Worm (Caenorhabditis elegans): Measurements from ENCODE around the gene C25E10.4.
A peak's percentile ranks its signal among the peaks of the same experiment; 100 is the strongest.

The C25E10.4 gene

DNA sequence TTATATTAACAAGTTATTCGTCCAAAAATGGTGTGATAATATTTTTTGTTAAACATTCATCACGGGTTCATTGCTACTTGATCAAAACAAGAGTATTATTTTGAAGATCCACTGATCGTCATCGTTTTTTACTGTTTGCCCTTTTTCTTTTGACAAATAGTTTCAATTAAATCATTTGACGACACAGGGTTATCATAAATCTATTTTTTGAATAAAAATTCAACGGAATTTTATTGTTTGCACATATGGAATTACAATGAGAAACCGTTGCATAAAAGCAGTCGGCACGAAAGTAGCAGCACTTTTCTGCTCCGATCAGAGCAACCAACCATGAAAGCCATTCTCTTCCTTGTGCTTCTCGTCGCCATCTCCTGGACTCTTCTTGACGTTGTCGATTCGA lies 34.3 kb downstream of the C25E10.4 start, which contains the start of gene fip-2:
Gene fip-2, plus strand, starts transcription at position 301 of the 400 bp plus-strand sequence.
- TF ChIP-seq ets-5 (GFP tag; IDR thresholded peaks at IDR 0.05) (no peak), fkh-10 (GFP tag; optimal IDR thresholded peaks at IDR 0.05) (no peak)

DNA sequence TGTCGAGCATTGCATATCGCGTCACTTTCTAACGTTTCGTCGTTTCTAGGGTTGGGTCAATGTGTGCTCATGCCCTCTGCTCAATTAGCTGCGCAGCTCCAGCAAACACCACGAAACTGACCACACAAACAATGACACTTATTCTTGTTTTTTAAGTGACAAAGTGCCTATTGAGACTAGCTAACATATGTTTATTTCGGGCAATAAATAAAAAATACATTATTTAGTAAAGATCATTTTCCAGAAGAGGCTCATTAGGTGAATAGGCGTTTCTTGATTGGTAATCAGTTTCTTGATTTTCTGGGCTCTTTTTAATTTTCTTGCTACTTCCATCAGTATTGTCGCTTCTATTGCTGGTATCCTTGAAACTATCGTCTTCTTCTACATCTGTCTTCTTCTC lies 36.3 kb downstream of the C25E10.4 start, which contains the start of gene T27E4.5:
Gene T27E4.5, minus strand, starts transcription at position 101 of the 400 bp plus-strand sequence.
- TF ChIP-seq zag-1 (tag; optimal IDR thresholded peaks at IDR 0.05) (no peak), dsc-1 (tag; optimal IDR thresholded peaks at IDR 0.05) (no peak), hlh-4 (tag; optimal IDR thresholded peaks at IDR 0.05) (no peak), swsn-7 (tag; optimal IDR thresholded peaks at IDR 0.05) (no peak), mab-9 (GFP tag; IDR thresholded peaks at IDR 0.05) (no peak), jun-1 (tag; optimal IDR thresholded peaks at IDR 0.05) (no peak)

DNA sequence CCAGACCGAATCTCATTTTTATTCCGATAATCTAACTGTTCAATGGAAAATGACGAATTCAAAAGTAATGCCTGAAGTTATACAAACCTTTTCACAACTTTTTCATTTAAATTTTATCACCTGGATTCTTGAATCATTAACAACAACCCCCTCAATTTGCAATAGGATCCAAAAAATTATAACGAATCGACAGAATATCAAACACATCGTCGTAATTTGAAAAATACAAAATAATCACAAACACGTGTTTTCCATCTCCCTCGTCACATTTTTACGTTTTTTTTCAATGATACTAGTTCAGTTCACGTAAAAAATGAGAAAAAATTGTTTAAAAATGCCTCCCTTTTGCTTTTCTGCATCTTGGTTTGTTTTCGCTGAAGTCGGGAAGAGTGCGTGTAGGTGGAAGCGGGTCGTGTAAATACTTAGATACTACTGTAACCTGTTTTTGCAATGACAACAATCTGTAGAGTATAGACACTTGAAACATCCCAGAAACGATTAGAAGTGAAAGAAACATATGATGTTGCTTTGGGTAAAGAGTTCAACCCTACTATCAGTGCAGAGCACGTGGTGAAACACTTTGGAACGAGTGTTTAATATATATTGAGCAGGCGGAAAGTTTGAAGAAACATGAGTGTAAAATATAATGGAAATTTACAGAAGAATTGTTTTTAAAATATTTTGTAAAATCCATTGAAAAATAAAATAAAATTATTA lies 40.1 kb downstream of the C25E10.4 start, which contains the start of gene oac-50:
Gene oac-50, minus strand, starts transcription at position 219 of the 717 bp plus-strand sequence.
- TF ChIP-seq mdl-1 (tag; optimal IDR thresholded peaks at IDR 0.05) (peak in 1 of 2 experiments; percentile 22), rnt-1 (tag; optimal IDR thresholded peaks at IDR 0.05) (no peak), lsy-2 (tag; optimal IDR thresholded peaks at IDR 0.05) (peak in 1 of 2 experiments; percentile 24), unc-130 (tag; optimal IDR thresholded peaks at IDR 0.05) (no peak), nhr-28 (tag; optimal IDR thresholded peaks at IDR 0.05) (no peak), lin-35 (GFP tag; optimal IDR thresholded peaks at IDR 0.05) (peak in 1 of 2 experiments; percentile 12), tbx-2 (tag; optimal IDR thresholded peaks at IDR 0.05) (peak; percentile 14), ces-1 (GFP tag; optimal IDR thresholded peaks at IDR 0.05) (no peak)

DNA sequence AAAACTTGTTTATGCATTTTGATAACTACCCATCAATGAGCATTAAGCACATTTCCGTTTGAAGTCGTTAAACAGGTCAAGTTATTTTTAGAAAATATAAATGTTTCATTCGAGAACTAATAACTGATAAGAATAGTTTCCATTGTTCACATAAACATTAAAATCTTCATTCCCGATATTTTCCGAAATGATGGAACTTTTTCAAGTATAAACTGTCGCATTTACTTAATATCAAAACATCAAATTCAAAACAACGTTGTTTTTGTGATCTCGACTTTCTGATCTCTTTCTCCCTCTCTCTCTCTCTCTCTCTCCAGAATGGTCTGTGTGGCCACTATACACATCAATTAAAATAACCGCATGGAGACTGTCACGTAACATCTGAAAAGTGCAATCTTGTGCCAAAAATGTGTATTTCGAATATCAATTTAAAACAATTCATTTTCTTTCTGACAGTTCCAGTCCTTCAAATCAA lies 41.0 kb downstream of the C25E10.4 start:
- TF ChIP-seq tlp-1 (tag; optimal IDR thresholded peaks at IDR 0.05), result no peak
- TF ChIP-seq nhr-19 (GFP tag; conservative IDR thresholded peaks at IDR 0.05), result peak; percentile 21
- no peak for TF ChIP-seq rnt-1 (tag; optimal IDR thresholded peaks at IDR 0.05)
- peak in 1 of 2 experiments; percentile 28 for TF ChIP-seq lin-35 (GFP tag; optimal IDR thresholded peaks at IDR 0.05)
- no peak for TF ChIP-seq pax-3 (tag; optimal IDR thresholded peaks at IDR 0.05)
- no peak for TF ChIP-seq sox-4 (tag; optimal IDR thresholded peaks at IDR 0.05)
- TF ChIP-seq elt-3 (tag; optimal IDR thresholded peaks at IDR 0.05), result peak in 1 of 6 experiments; percentile 25
- no peak for TF ChIP-seq hlh-4 (tag; optimal IDR thresholded peaks at IDR 0.05)
- no peak for TF ChIP-seq ceh-8 (GFP tag; optimal IDR thresholded peaks at IDR 0.05)
- TF ChIP-seq nhr-20 (tag; optimal IDR thresholded peaks at IDR 0.05), result peak; percentile 43
- TF ChIP-seq sup-37 (GFP tag; optimal IDR thresholded peaks at IDR 0.05), result no peak
- no peak for TF ChIP-seq lir-3 (tag; optimal IDR thresholded peaks at IDR 0.05; ENCODE audit: poor library complexity)
- no peak for TF ChIP-seq nhr-76 (tag; optimal IDR thresholded peaks at IDR 0.05)
- TF ChIP-seq C04F5.9 (tag; optimal IDR thresholded peaks at IDR 0.05), result no peak
- TF ChIP-seq nhr-84 (tag; optimal IDR thresholded peaks at IDR 0.05), result no peak
- no peak for TF ChIP-seq ceh-82 (tag; optimal IDR thresholded peaks at IDR 0.05)
- TF ChIP-seq nhr-11 (tag; optimal IDR thresholded peaks at IDR 0.05), result no peak
- no peak for TF ChIP-seq skn-1 (tag; optimal IDR thresholded peaks at IDR 0.05)
- no peak for TF ChIP-seq jun-1 (tag; optimal IDR thresholded peaks at IDR 0.05)
- no peak for TF ChIP-seq nhr-237 (tag; optimal IDR thresholded peaks at IDR 0.05)
- TF ChIP-seq tbx-2 (tag; optimal IDR thresholded peaks at IDR 0.05), result peak; percentile 38
- TF ChIP-seq efl-3 (GFP tag; optimal IDR thresholded peaks at IDR 0.05), result no peak
- no peak for TF ChIP-seq nhr-12 (tag; optimal IDR thresholded peaks at IDR 0.05)
- no peak for TF ChIP-seq unc-98 (GFP tag; IDR thresholded peaks at IDR 0.05)
- no peak for TF ChIP-seq ztf-11 (tag; optimal IDR thresholded peaks at IDR 0.05)
- TF ChIP-seq alr-1 (tag; optimal IDR thresholded peaks at IDR 0.05; ENCODE audit: borderline replicate concordance), result no peak
- TF ChIP-seq isw-1 (GFP tag; IDR thresholded peaks at IDR 0.05), result no peak
- TF ChIP-seq snu-23 (GFP tag; optimal IDR thresholded peaks at IDR 0.05), result peak; percentile 29
- TF ChIP-seq mef-2 (tag; optimal IDR thresholded peaks at IDR 0.05), result no peak
- TF ChIP-seq fkh-10 (GFP tag; optimal IDR thresholded peaks at IDR 0.05), result no peak
- no peak for TF ChIP-seq C34B4.2 (tag; optimal IDR thresholded peaks at IDR 0.05)
- peak; percentile 68 for TF ChIP-seq nhr-85 (tag)
- TF ChIP-seq snpc-4 (tag; optimal IDR thresholded peaks at IDR 0.05), result no peak
- TF ChIP-seq vab-15 (tag; optimal IDR thresholded peaks at IDR 0.05), result no peak
- TF ChIP-seq zip-4 (GFP tag; optimal IDR thresholded peaks at IDR 0.05), result no peak

Measured in whole organism, L1 larva.